Worm (Caenorhabditis elegans): Measurements from ENCODE around the gene F53F1.3.

ce11 chrV:13423608-13424007 lies 15.6 kb downstream of the F53F1.3 start, which contains the start of gene srv-10:
- TF ChIP-seq pax-1 (tag; optimal IDR thresholded peaks at IDR 0.05) (no peak), nhr-11 (tag; optimal IDR thresholded peaks at IDR 0.05) (no peak), fkh-10 (GFP tag; optimal IDR thresholded peaks at IDR 0.05) (no peak), T23F11.4 (GFP tag; optimal IDR thresholded peaks at IDR 0.05) (no peak), C08G9.2 (tag; optimal IDR thresholded peaks at IDR 0.05) (no peak), pha-4 (tag; optimal IDR thresholded peaks at IDR 0.05) (no peak), ama-1 (optimal IDR thresholded peaks at IDR 0.05) (no peak), nfya-1 (tag; optimal IDR thresholded peaks at IDR 0.05) (no peak), che-1 (tag; optimal IDR thresholded peaks at IDR 0.05) (no peak), lin-11 (tag; optimal IDR thresholded peaks at IDR 0.05) (no peak)
